Worm (Caenorhabditis elegans): ENCODE data around the gene kdp-1.

Gene kdp-1

ce11 chrIV:13268385-13268784 is 31.6 kb upstream of the kdp-1 start:
- TF ChIP-seq tbx-11 (GFP tag; IDR thresholded peaks at IDR 0.05) = no peak
- no peak for TF ChIP-seq ceh-36 (tag; optimal IDR thresholded peaks at IDR 0.05)
- TF ChIP-seq hmg-4 (GFP tag; optimal IDR thresholded peaks at IDR 0.05) = no peak
- TF ChIP-seq ets-7 (tag; optimal IDR thresholded peaks at IDR 0.05) = no peak
- TF ChIP-seq hmbx-1 (tag; optimal IDR thresholded peaks at IDR 0.05) = no peak
- TF ChIP-seq hnd-1 (tag; optimal IDR thresholded peaks at IDR 0.05) = no peak
- no peak for TF ChIP-seq tra-4 (tag; optimal IDR thresholded peaks at IDR 0.05)
- no peak for TF ChIP-seq ceh-13 (GFP tag; optimal IDR thresholded peaks at IDR 0.05)
- no peak for TF ChIP-seq pes-1 (GFP tag; IDR thresholded peaks at IDR 0.05)
- TF ChIP-seq aly-1 (tag; optimal IDR thresholded peaks at IDR 0.05) = no peak
- TF ChIP-seq ama-1 (optimal IDR thresholded peaks at IDR 0.05) = no peak

- no peak for TF ChIP-seq ceh-36 (tag; optimal IDR thresholded peaks at IDR 0.05)
- no peak for TF ChIP-seq scrt-1 (GFP tag; IDR thresholded peaks at IDR 0.05)
- no peak for TF ChIP-seq hmbx-1 (tag; optimal IDR thresholded peaks at IDR 0.05)
- no peak for TF ChIP-seq ets-7 (tag; optimal IDR thresholded peaks at IDR 0.05)
- no peak for TF ChIP-seq tra-4 (tag; optimal IDR thresholded peaks at IDR 0.05)
- no peak for TF ChIP-seq B0310.2 (tag; optimal IDR thresholded peaks at IDR 0.05)
- no peak for TF ChIP-seq F13C5.2 (tag; optimal IDR thresholded peaks at IDR 0.05)
- no peak for TF ChIP-seq tbx-37 (GFP tag; conservative IDR thresholded peaks at IDR 0.05)
- TF ChIP-seq hmg-4 (GFP tag; optimal IDR thresholded peaks at IDR 0.05) = no peak
- no peak for TF ChIP-seq sea-1 (GFP tag; conservative IDR thresholded peaks at IDR 0.05)
- TF ChIP-seq pes-1 (GFP tag; IDR thresholded peaks at IDR 0.05) = no peak
- no peak for TF ChIP-seq hnd-1 (tag; optimal IDR thresholded peaks at IDR 0.05)
- TF ChIP-seq aly-1 (tag; optimal IDR thresholded peaks at IDR 0.05) = no peak
- TF ChIP-seq flt-1 (GFP tag; IDR thresholded peaks at IDR 0.05) = no peak
- no peak for TF ChIP-seq ceh-13 (GFP tag; optimal IDR thresholded peaks at IDR 0.05)
- no peak for TF ChIP-seq tbx-11 (GFP tag; IDR thresholded peaks at IDR 0.05)
- TF ChIP-seq ama-1 (optimal IDR thresholded peaks at IDR 0.05) = no peak
Measured at ce11 chrIV:13272494-13272893, 27.5 kb upstream of the kdp-1 start, which contains the start of gene unc-26. Gene unc-26, minus strand, starts transcription at chrIV:13272516.

- TF ChIP-seq ceh-13 (GFP tag; optimal IDR thresholded peaks at IDR 0.05) = no peak
- TF ChIP-seq hnd-1 (tag; optimal IDR thresholded peaks at IDR 0.05) = no peak
- no peak for TF ChIP-seq sea-1 (GFP tag; conservative IDR thresholded peaks at IDR 0.05)
- TF ChIP-seq tbx-37 (GFP tag; conservative IDR thresholded peaks at IDR 0.05) = no peak
- TF ChIP-seq F13C5.2 (tag; optimal IDR thresholded peaks at IDR 0.05) = no peak
- TF ChIP-seq tbx-11 (GFP tag; IDR thresholded peaks at IDR 0.05) = no peak
- no peak for TF ChIP-seq tra-4 (tag; optimal IDR thresholded peaks at IDR 0.05)
- TF ChIP-seq hmbx-1 (tag; optimal IDR thresholded peaks at IDR 0.05) = no peak
- no peak for TF ChIP-seq pes-1 (GFP tag; IDR thresholded peaks at IDR 0.05)
- no peak for TF ChIP-seq aly-1 (tag; optimal IDR thresholded peaks at IDR 0.05)
Measured at ce11 chrIV:13282778-13283177, 17.2 kb upstream of the kdp-1 start, which contains the start of gene cpsf-3. Gene cpsf-3, minus strand, starts transcription at chrIV:13282878.

ce11 chrIV:13289321-13289720 is 10.7 kb upstream of the kdp-1 start, which contains the start of gene Y67H2A.10:
Gene Y67H2A.10, minus strand, starts transcription at chrIV:13289504.
- no peak for TF ChIP-seq aly-1 (tag; optimal IDR thresholded peaks at IDR 0.05)
- TF ChIP-seq F13C5.2 (tag; optimal IDR thresholded peaks at IDR 0.05) = peak; percentile 42
- TF ChIP-seq hnd-1 (tag; optimal IDR thresholded peaks at IDR 0.05) = no peak
- no peak for TF ChIP-seq hmg-4 (GFP tag; optimal IDR thresholded peaks at IDR 0.05)
- TF ChIP-seq ama-1 (optimal IDR thresholded peaks at IDR 0.05) = no peak
- TF ChIP-seq pes-1 (GFP tag; IDR thresholded peaks at IDR 0.05) = 0 out of 2 replicates have a peak, but pooled peaks have one; percentile 9
- 0 out of 2 replicates have a peak, but pooled peaks have one; percentile 27 for TF ChIP-seq tbx-37 (GFP tag; conservative IDR thresholded peaks at IDR 0.05)
- TF ChIP-seq tbx-11 (GFP tag; IDR thresholded peaks at IDR 0.05) = no peak
- TF ChIP-seq ceh-36 (tag; optimal IDR thresholded peaks at IDR 0.05) = no peak
- no peak for TF ChIP-seq sea-1 (GFP tag; conservative IDR thresholded peaks at IDR 0.05)
- TF ChIP-seq scrt-1 (GFP tag; IDR thresholded peaks at IDR 0.05) = no peak
- TF ChIP-seq ets-7 (tag; optimal IDR thresholded peaks at IDR 0.05) = no peak
- TF ChIP-seq hmbx-1 (tag; optimal IDR thresholded peaks at IDR 0.05) = no peak
- no peak for TF ChIP-seq B0310.2 (tag; optimal IDR thresholded peaks at IDR 0.05)

- TF ChIP-seq B0310.2 (tag; optimal IDR thresholded peaks at IDR 0.05) (no peak), flt-1 (GFP tag; IDR thresholded peaks at IDR 0.05) (no peak)
Measured at ce11 chrIV:13290239-13290638, 9.7 kb upstream of the kdp-1 start.

- TF ChIP-seq ets-7 (tag; optimal IDR thresholded peaks at IDR 0.05) = no peak
- 0 out of 2 replicates have a peak, but pooled peaks have one; percentile 32 for TF ChIP-seq flt-1 (GFP tag; IDR thresholded peaks at IDR 0.05)
- no peak for TF ChIP-seq ceh-36 (tag; optimal IDR thresholded peaks at IDR 0.05)
- peak; percentile 20 for TF ChIP-seq F13C5.2 (tag; optimal IDR thresholded peaks at IDR 0.05)
- TF ChIP-seq scrt-1 (GFP tag; IDR thresholded peaks at IDR 0.05) = no peak
- TF ChIP-seq ceh-13 (GFP tag; optimal IDR thresholded peaks at IDR 0.05) = no peak
Measured at ce11 chrIV:13297746-13298145, 2.2 kb upstream of the kdp-1 start, which contains the start of the genes Y67H2A.2 and micu-1. Gene Y67H2A.2, minus strand, starts transcription at chrIV:13297819. Gene micu-1, plus strand, starts transcription at chrIV:13297926.

- TF ChIP-seq hmbx-1 (tag; optimal IDR thresholded peaks at IDR 0.05) (no peak), aly-1 (tag; optimal IDR thresholded peaks at IDR 0.05) (no peak), ceh-13 (GFP tag; optimal IDR thresholded peaks at IDR 0.05) (no peak), tbx-37 (GFP tag; conservative IDR thresholded peaks at IDR 0.05) (no peak), F13C5.2 (tag; optimal IDR thresholded peaks at IDR 0.05) (no peak), ets-7 (tag; optimal IDR thresholded peaks at IDR 0.05) (no peak), tbx-11 (GFP tag; IDR thresholded peaks at IDR 0.05) (no peak), sea-1 (GFP tag; conservative IDR thresholded peaks at IDR 0.05) (no peak), ama-1 (optimal IDR thresholded peaks at IDR 0.05) (no peak), B0310.2 (tag; optimal IDR thresholded peaks at IDR 0.05) (no peak), scrt-1 (GFP tag; IDR thresholded peaks at IDR 0.05) (no peak), pes-1 (GFP tag; IDR thresholded peaks at IDR 0.05) (no peak), hmg-4 (GFP tag; optimal IDR thresholded peaks at IDR 0.05) (no peak), hnd-1 (tag; optimal IDR thresholded peaks at IDR 0.05) (no peak), tra-4 (tag; optimal IDR thresholded peaks at IDR 0.05) (no peak), flt-1 (GFP tag; IDR thresholded peaks at IDR 0.05) (no peak), ceh-36 (tag; optimal IDR thresholded peaks at IDR 0.05) (no peak)
Measured at ce11 chrIV:13299648-13300047, 340 bp upstream of the kdp-1 start.
